Fruit fly (Drosophila melanogaster) whole organism, pupa: Measurements from ENCODE around the gene Abl.

Experiments
- CG10348 ChIP-seq: fragments of 200-800 bp; sonication (Bioruptor generic); IDR thresholded peaks from 2 replicates; pipeline ENCODE4 v1.3.6; 2022; ENCODE audit warnings: missing biosample characterization, missing genetic modification characterization
- CG12605 ChIP-seq: fragments of 200-800 bp; sonication (Bioruptor generic); IDR thresholded peaks from 2 replicates; pipeline ENCODE4 v1.3.6; 2022; ENCODE audit warnings: missing biosample characterization, missing genetic modification characterization
- CG13204 ChIP-seq: fragments of 200-800 bp; sonication (Bioruptor generic); optimal IDR thresholded peaks from 2 replicates; lab custom pipeline; 2018; ENCODE audit warnings: missing biosample characterization, mild to moderate bottlenecking, missing genetic modification characterization, moderate library complexity
- CG14655 ChIP-seq: fragments of 200-800 bp; sonication (Bioruptor generic); optimal IDR thresholded peaks from 3 replicates; lab custom pipeline; 2017; ENCODE audit warnings: mild to moderate bottlenecking, missing biosample characterization, missing genetic modification reagents, missing genetic modification characterization
- CG15710 ChIP-seq: fragments of 200-800 bp; sonication (Bioruptor generic); optimal IDR thresholded peaks from 2 replicates; lab custom pipeline; 2018; ENCODE audit warnings: missing biosample characterization, mild to moderate bottlenecking, missing genetic modification characterization, moderate library complexity
- CG17806 ChIP-seq: fragments of 200-800 bp; sonication (Bioruptor generic); optimal IDR thresholded peaks from 2 replicates; lab custom pipeline; 2018; ENCODE audit warnings: missing biosample characterization, mild to moderate bottlenecking, missing genetic modification characterization, moderate library complexity
- CG32121 ChIP-seq: fragments of 200-800 bp; sonication (Bioruptor generic); IDR thresholded peaks from 2 replicates; pipeline ENCODE4 v1.3.6; 2022; ENCODE audit warnings: missing biosample characterization, missing genetic modification characterization
- CG34367 ChIP-seq: fragments of 200-800 bp; sonication (Bioruptor generic); optimal IDR thresholded peaks from 2 replicates; lab custom pipeline; 2018; ENCODE audit warnings: missing biosample characterization, mild to moderate bottlenecking, missing genetic modification characterization
- CG4496 ChIP-seq: fragments of 200-800 bp; sonication (Bioruptor generic); IDR thresholded peaks from 3 replicates; pipeline ENCODE4 v1.3.6; 2022; ENCODE audit warnings: missing biosample characterization, missing genetic modification characterization
- CG8159 ChIP-seq: fragments of 200-800 bp; sonication (Bioruptor generic); optimal IDR thresholded peaks from 3 replicates; lab custom pipeline; 2018; ENCODE audit warnings: missing biosample characterization, mild to moderate bottlenecking, missing genetic modification characterization, moderate library complexity
- CG8301 ChIP-seq: fragments of 200-800 bp; sonication (Bioruptor generic); optimal IDR thresholded peaks from 2 replicates; lab custom pipeline; 2018; ENCODE audit warnings: missing biosample characterization, mild to moderate bottlenecking, missing genetic modification characterization
- CG9948 ChIP-seq: fragments of 200-800 bp; sonication (Bioruptor generic); optimal IDR thresholded peaks from 2 replicates; lab custom pipeline; 2018; ENCODE audit warnings: missing biosample characterization, mild to moderate bottlenecking, missing genetic modification characterization, moderate library complexity
- D1 ChIP-seq: fragments of 200-800 bp; sonication (Bioruptor generic); optimal IDR thresholded peaks from 2 replicates; lab custom pipeline; 2018; ENCODE audit warnings: missing biosample characterization, mild to moderate bottlenecking, missing genetic modification characterization, moderate library complexity
- EcR ChIP-seq: fragments of 200-800 bp; sonication (Bioruptor generic); optimal IDR thresholded peaks from 3 replicates; lab custom pipeline; 2019; ENCODE audit warnings: missing biosample characterization, missing genetic modification characterization, mild to moderate bottlenecking, moderate library complexity, missing genetic modification reagents
- Ets98B ChIP-seq: fragments of 200-800 bp; sonication (Bioruptor generic); IDR thresholded peaks from 2 replicates; pipeline ENCODE4 v1.3.6; 2022; ENCODE audit warnings: missing biosample characterization, missing genetic modification characterization
- Pif1A ChIP-seq: fragments of 200-800 bp; sonication (Bioruptor generic); optimal IDR thresholded peaks from 3 replicates; lab custom pipeline; 2016; ENCODE audit warnings: missing biosample characterization, missing genetic modification characterization
- Pif1B ChIP-seq: fragments of 200-800 bp; sonication (Bioruptor generic); optimal IDR thresholded peaks from 3 replicates; lab custom pipeline; 2016; ENCODE audit warnings: missing biosample characterization, missing genetic modification characterization
- Snoo ChIP-seq: fragments of 200-800 bp; sonication (Bioruptor generic); optimal IDR thresholded peaks from 3 replicates; lab custom pipeline; 2017; ENCODE audit warnings: missing biosample characterization, mild to moderate bottlenecking, missing genetic modification characterization, inconsistent platforms
- fd96Ca ChIP-seq: fragments of 200-800 bp; sonication (Bioruptor generic); IDR thresholded peaks from 3 replicates; pipeline ENCODE4 v1.3.6; 2022; ENCODE audit warnings: missing biosample characterization, missing genetic modification characterization
- gl ChIP-seq: fragments of 200-800 bp; sonication (Bioruptor generic); optimal IDR thresholded peaks from 2 replicates; lab custom pipeline; 2018; ENCODE audit warnings: missing biosample characterization, mild to moderate bottlenecking, missing genetic modification characterization
- rn ChIP-seq: fragments of 200-800 bp; sonication (Bioruptor generic); IDR thresholded peaks from 2 replicates; pipeline ENCODE4 v1.3.6; 2022; ENCODE audit warnings: missing biosample characterization, missing genetic modification characterization

Abl gene

DNA sequence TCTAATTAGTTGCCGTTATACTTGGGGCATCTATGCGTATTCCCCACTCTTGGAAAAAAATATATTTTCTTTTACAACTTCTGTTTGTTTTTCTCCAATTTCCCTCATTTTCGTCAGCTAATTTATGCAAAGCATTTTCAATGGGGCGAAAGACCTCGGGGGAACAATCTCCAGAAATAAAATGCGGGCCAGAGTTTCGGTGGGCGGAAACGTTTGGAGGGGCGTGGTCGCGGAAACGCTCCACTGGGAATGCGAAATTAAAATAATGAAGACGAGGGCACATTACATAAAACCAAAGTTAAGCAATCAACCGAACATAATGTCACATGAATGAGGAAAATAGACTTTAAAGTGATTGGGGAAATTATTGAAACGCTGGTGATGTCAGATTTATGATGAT, 6.6 kb downstream of the Abl start:
- no peak for TF ChIP-seq CG17806 (tag; lab: Kevin White, UChicago)
- TF ChIP-seq CG4496 (GFP tag; lab: Robert Waterston, UW): no peak
- no peak for TF ChIP-seq gl (tag; lab: Kevin White, UChicago)
- TF ChIP-seq CG32121 (GFP tag; lab: Robert Waterston, UW): no peak
- no peak for TF ChIP-seq CG15710
- TF ChIP-seq CG8159 (tag; lab: Kevin White, UChicago): no peak
- TF ChIP-seq CG14655 (GFP tag; lab: Kevin White, UChicago): no peak
- no peak for TF ChIP-seq CG10348 (GFP tag; lab: Robert Waterston, UW)
- no peak for TF ChIP-seq EcR (GFP tag; lab: Kevin White, UChicago)
- TF ChIP-seq CG8301 (tag; lab: Kevin White, UChicago): no peak
- no peak for TF ChIP-seq CG12605 (GFP tag; lab: Robert Waterston, UW)
- TF ChIP-seq Pif1A: no peak
- TF ChIP-seq Pif1B (GFP tag; lab: Kevin White, UChicago): no peak
- TF ChIP-seq D1 (tag; lab: Kevin White, UChicago): no peak
- TF ChIP-seq CG34367: no peak
- TF ChIP-seq CG13204 (GFP tag; lab: Kevin White, UChicago): no peak

DNA sequence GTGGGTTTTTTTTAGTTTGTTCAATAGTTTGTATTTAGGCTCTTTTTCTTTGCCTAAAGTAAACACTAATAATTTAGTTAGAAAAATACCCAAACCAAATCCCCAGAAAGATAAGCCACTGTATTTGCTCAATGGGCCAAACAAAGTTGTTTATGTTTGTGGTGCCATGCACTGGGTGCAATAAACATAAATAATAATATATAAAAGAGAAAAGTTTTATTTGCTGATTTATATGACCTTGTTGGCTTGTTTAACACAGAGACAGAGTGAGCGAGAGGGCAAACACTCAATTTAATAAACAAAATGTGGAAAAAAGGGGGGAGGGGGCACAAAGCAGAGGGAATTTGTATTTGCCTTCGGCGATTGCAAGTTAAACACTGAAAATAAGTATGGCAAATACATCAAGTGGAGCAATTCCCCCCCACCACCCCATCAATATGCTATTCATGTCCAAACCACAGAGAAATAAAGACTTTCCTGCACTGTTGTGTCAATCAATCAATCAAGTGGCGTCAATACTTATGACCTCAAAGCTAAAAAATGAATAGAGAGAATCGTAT, 7.1 kb downstream of the Abl start:
- TF ChIP-seq D1 (tag; lab: Kevin White, UChicago) (no peak), Snoo (tag; lab: Kevin White, UChicago) (peak; percentile 34)

DNA sequence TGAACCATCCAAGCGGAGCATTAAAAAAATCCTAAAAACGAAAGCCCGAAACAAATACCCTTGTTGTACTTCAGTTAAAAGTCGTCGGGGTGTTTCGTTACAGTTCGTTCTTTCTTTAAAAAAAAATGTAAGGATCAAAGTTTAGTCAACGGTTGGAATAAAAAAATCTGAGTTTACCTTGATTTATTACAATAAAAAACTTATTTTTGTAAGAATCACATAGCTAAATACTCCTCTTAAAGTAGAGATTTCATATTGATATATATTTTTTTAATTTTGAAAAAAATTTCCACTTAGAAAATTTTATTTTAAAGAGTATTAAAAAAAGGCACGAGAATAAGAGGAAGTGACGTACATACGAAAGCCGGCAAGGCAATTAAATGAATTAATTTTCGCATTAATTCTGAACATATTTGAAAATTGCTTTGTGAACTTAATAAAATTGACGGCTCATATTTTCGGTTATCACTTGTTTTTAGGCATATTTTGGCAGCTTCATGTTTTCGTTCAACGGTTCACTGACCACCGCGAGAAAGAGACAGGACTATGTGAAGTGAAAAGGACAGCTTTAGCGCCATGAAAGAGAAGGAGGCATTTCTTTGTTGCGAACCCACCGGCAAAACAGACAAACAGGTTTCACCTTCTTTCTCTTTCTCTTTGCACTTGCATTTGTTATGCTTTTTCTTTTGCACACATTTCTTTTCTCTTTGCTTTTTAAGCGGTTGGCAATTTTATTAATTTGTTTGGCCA, 8.9 kb downstream of the Abl start:
- TF ChIP-seq Snoo (tag; lab: Kevin White, UChicago) (peak; percentile 27), fd96Ca (no peak), Pif1B (GFP tag; lab: Kevin White, UChicago) (no peak), CG8159 (tag; lab: Kevin White, UChicago) (peak; percentile 47), CG12605 (GFP tag; lab: Robert Waterston, UW) (no peak), Ets98B (peak; percentile 34; the same call in 1 of the 2 replicates), rn (GFP tag; lab: Robert Waterston, UW) (no peak), EcR (GFP tag; lab: Kevin White, UChicago) (peak; percentile 80), CG15710 (peak; percentile 2), CG10348 (GFP tag; lab: Robert Waterston, UW) (no peak), gl (tag; lab: Kevin White, UChicago) (no peak), CG34367 (no peak), CG17806 (tag; lab: Kevin White, UChicago) (no peak), Pif1A (no peak), CG4496 (GFP tag; lab: Robert Waterston, UW) (no peak), CG14655 (GFP tag; lab: Kevin White, UChicago) (peak; percentile 3), CG9948 (tag; lab: Kevin White, UChicago) (peak; percentile 2)

- TF ChIP-seq CG32121 (GFP tag; lab: Robert Waterston, UW): no peak
- no peak for TF ChIP-seq CG13204 (GFP tag; lab: Kevin White, UChicago)
- no peak for TF ChIP-seq Snoo (tag; lab: Kevin White, UChicago)
- TF ChIP-seq CG12605 (GFP tag; lab: Robert Waterston, UW): no peak
- peak; percentile 9 for TF ChIP-seq CG8301 (tag; lab: Kevin White, UChicago)
- peak; percentile 40 for TF ChIP-seq Pif1A
- TF ChIP-seq CG9948 (tag; lab: Kevin White, UChicago): no peak
- TF ChIP-seq D1 (tag; lab: Kevin White, UChicago): no peak
- peak; percentile 30 for TF ChIP-seq Pif1B (GFP tag; lab: Kevin White, UChicago)
- peak; percentile 14; the same call in 1 of the 2 replicates for TF ChIP-seq Ets98B
- TF ChIP-seq fd96Ca: no peak
- no peak for TF ChIP-seq CG17806 (tag; lab: Kevin White, UChicago)
- no peak for TF ChIP-seq CG10348 (GFP tag; lab: Robert Waterston, UW)
- no peak for TF ChIP-seq CG15710
- no peak for TF ChIP-seq rn (GFP tag; lab: Robert Waterston, UW)
- TF ChIP-seq CG14655 (GFP tag; lab: Kevin White, UChicago): peak; percentile 27
- no peak for TF ChIP-seq CG34367
- no peak for TF ChIP-seq CG8159 (tag; lab: Kevin White, UChicago)
- no peak for TF ChIP-seq EcR (GFP tag; lab: Kevin White, UChicago)
- TF ChIP-seq gl (tag; lab: Kevin White, UChicago): no peak
- TF ChIP-seq CG4496 (GFP tag; lab: Robert Waterston, UW): 0 out of 3 replicates have a peak, but pooled peaks have one; percentile 23
- TF ChIP-seq, all 21 proteins: peak for 6
These were observed 12.0 kb downstream of the Abl start for dm6 chr3L:16635566-16636210.

DNA sequence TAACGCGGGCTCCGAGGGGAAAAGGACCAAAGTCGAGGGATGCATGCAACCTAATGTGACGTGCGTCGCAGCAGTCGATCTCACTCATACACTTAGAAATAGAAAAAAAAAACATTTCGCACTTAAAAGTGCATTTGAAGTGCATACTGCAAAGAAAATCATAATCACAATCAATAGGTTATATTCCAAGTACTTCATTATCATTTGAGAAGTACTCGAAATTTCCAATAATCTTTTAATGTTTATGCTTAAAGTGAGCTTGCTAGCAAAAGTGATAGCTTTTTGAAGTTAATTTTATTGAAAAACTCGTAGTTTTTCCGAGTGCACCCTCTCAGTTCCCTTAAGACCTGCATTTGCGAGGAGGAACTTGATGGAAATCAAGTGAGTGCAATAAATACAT, 13.2 kb downstream of the Abl start:
- peak; percentile 26 for TF ChIP-seq CG17806 (tag; lab: Kevin White, UChicago)
- peak; percentile 45 for TF ChIP-seq CG8159 (tag; lab: Kevin White, UChicago)
- peak; percentile 31; the same call in 2 of the 3 replicates for TF ChIP-seq CG4496 (GFP tag; lab: Robert Waterston, UW)
- TF ChIP-seq CG13204 (GFP tag; lab: Kevin White, UChicago): no peak
- peak; percentile 31 for TF ChIP-seq CG8301 (tag; lab: Kevin White, UChicago)
- peak; percentile 9 for TF ChIP-seq CG15710
- TF ChIP-seq Pif1A: peak; percentile 17
- TF ChIP-seq CG9948 (tag; lab: Kevin White, UChicago): peak; percentile 55
- TF ChIP-seq CG32121 (GFP tag; lab: Robert Waterston, UW): no peak
- peak; percentile 31 for TF ChIP-seq CG14655 (GFP tag; lab: Kevin White, UChicago)
- peak; percentile 7 for TF ChIP-seq D1 (tag; lab: Kevin White, UChicago)
